Worm (Caenorhabditis elegans): ENCODE data around the gene cogc-8.

- TF ChIP-seq ama-1 (optimal IDR thresholded peaks at IDR 0.05) (no peak), unc-130 (tag; optimal IDR thresholded peaks at IDR 0.05) (no peak), lir-3 (tag; optimal IDR thresholded peaks at IDR 0.05; ENCODE audit: poor library complexity) (no peak), unc-62 (GFP tag; optimal IDR thresholded peaks at IDR 0.05) (no peak), mep-1 (tag; optimal IDR thresholded peaks at IDR 0.05) (no peak), fos-1 (tag; optimal IDR thresholded peaks at IDR 0.05) (no peak), nhr-47 (tag; optimal IDR thresholded peaks at IDR 0.05) (no peak), jun-1 (tag; optimal IDR thresholded peaks at IDR 0.05) (no peak), ztf-4 (tag; optimal IDR thresholded peaks at IDR 0.05) (no peak), lsy-2 (tag; optimal IDR thresholded peaks at IDR 0.05) (no peak), sup-37 (GFP tag; optimal IDR thresholded peaks at IDR 0.05) (no peak), nhr-237 (tag; optimal IDR thresholded peaks at IDR 0.05) (no peak)
These were observed 45.8 kb upstream of the cogc-8 start, which contains the start of gene csn-3 for ce11 chrIV:194442-194841.
